Worm (Caenorhabditis elegans): ENCODE measurements around the gene mgrn-1.

- no peak for TF ChIP-seq ama-1 (optimal IDR thresholded peaks at IDR 0.05)
- no peak for TF ChIP-seq pes-1 (GFP tag; IDR thresholded peaks at IDR 0.05)
- no peak for TF ChIP-seq hmg-4 (GFP tag; optimal IDR thresholded peaks at IDR 0.05)
- no peak for TF ChIP-seq F13C5.2 (tag; optimal IDR thresholded peaks at IDR 0.05)
- TF ChIP-seq hnd-1 (tag; optimal IDR thresholded peaks at IDR 0.05), result no peak
- no peak for TF ChIP-seq aly-1 (tag; optimal IDR thresholded peaks at IDR 0.05)
- no peak for TF ChIP-seq flt-1 (GFP tag; IDR thresholded peaks at IDR 0.05)
- no peak for TF ChIP-seq sea-1 (GFP tag; conservative IDR thresholded peaks at IDR 0.05)
- TF ChIP-seq B0310.2 (tag; optimal IDR thresholded peaks at IDR 0.05), result no peak
Measured at ce11 chrX:14359571-14359970, 48.1 kb upstream of the mgrn-1 start.
